Worm (Caenorhabditis elegans) whole organism, midembryonic: ENCODE measurements around the gene F13A2.2.

Source experiments
- cog-1 ChIP-seq: sonication (generic microtip); optimal IDR thresholded peaks from 2 replicates; lab custom pipeline; 2016; ENCODE audit warnings: missing genetic modification characterization, missing compliant biosample characterization
- flt-1 ChIP-seq: fragments of 200-800 bp; sonication (Bioruptor generic); IDR thresholded peaks from 2 replicates; pipeline ENCODE4 v1.3.6; 2022; ENCODE audit warnings: missing genetic modification characterization, missing compliant biosample characterization
- med-1 ChIP-seq: sonication (generic microtip); optimal IDR thresholded peaks from 2 replicates; lab custom pipeline; 2017; ENCODE audit warnings: missing genetic modification characterization, mild to moderate bottlenecking, missing compliant biosample characterization, antibody characterized with exemption, missing genetic modification reagents; ENCODE audit not compliant: insufficient read depth
- ref-1 ChIP-seq: fragments of 200-800 bp; sonication (Bioruptor generic); conservative IDR thresholded peaks from 2 replicates; pipeline ENCODE4 v1.3.6; 2022; ENCODE audit warnings: missing genetic modification reagents, missing genetic modification characterization, missing compliant biosample characterization
- tab-1 ChIP-seq: fragments of 200-800 bp; sonication (Bioruptor generic); IDR thresholded peaks from 2 replicates; pipeline ENCODE4 v1.3.6; 2022; ENCODE audit warnings: missing genetic modification characterization, missing compliant biosample characterization
- ztf-23 ChIP-seq: fragments of 200-800 bp; sonication (Bioruptor generic); IDR thresholded peaks from 2 replicates; pipeline ENCODE4 v1.3.6; 2022; ENCODE audit warnings: missing genetic modification reagents, missing genetic modification characterization, missing compliant biosample characterization
- ztf-29 ChIP-seq: fragments of 200-800 bp; sonication (Bioruptor generic); IDR thresholded peaks from 2 replicates; pipeline ENCODE4 v1.3.6; 2022; ENCODE audit warnings: missing genetic modification reagents, missing genetic modification characterization, missing compliant biosample characterization

DNA sequence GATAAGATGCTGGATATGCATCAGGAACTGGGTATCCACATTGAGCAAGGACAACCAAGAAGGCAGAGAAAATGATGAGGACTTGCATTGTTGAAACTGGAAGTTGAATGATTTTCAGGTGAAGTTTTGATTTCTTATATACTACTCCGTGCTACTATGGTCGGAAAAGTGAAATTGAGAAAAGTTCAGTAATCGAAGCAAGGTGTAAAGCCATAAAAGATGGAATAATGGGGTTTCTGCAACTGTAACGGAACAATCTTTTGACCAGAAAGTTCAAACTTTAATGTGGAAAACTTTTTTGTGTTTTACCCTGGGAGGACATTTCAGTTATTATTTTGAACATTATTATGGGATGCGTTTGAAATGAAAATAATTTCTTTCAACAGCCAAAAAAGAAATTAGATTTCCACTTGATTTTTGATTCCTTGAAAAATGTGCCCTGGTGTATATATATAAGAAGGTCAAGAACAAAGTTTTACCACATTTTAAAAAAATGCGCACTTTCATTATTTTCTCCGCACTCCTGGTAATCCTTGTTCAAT lies 39.5 kb upstream of the F13A2.2 start, which contains the start of the genes Y47D7A.9 and Y47D7A.19:
- TF ChIP-seq flt-1 (GFP tag; lab: Robert Waterston, UW) (no peak), ref-1 (GFP tag; lab: Robert Waterston, UW) (no peak), cog-1 (no peak), ztf-29 (GFP tag; lab: Robert Waterston, UW) (no peak), med-1 (GFP tag; lab: Kevin White, UChicago) (no peak), tab-1 (GFP tag; lab: Robert Waterston, UW) (no peak), ztf-23 (no peak)
